Fruit fly (Drosophila melanogaster) S2 (cell line): ENCODE data around the gene CG9147.

ENCODE experiments used
- CG8478 ChIP-seq: fragments of >200 bp; optimal IDR thresholded peaks from 2 replicates; lab custom pipeline; 2018
- CTCF ChIP-seq, 2 experiments: fragments of >200 bp; optimal IDR thresholded peaks; 2 replicates each; lab custom pipeline; 2018

- TF ChIP-seq CG8478 = no peak
- TF ChIP-seq CTCF (optimal IDR thresholded peaks at IDR 0.05; lab: Kevin White, UChicago) = peak; percentile 0 to 37
These were observed 32.9 kb downstream of the CG9147 start, which contains the start of gene CG9175 for dm6 chr2L:6098479-6099269.
